Fruit fly (Drosophila melanogaster): ENCODE data around the gene spen.

Gene spen

DNA sequence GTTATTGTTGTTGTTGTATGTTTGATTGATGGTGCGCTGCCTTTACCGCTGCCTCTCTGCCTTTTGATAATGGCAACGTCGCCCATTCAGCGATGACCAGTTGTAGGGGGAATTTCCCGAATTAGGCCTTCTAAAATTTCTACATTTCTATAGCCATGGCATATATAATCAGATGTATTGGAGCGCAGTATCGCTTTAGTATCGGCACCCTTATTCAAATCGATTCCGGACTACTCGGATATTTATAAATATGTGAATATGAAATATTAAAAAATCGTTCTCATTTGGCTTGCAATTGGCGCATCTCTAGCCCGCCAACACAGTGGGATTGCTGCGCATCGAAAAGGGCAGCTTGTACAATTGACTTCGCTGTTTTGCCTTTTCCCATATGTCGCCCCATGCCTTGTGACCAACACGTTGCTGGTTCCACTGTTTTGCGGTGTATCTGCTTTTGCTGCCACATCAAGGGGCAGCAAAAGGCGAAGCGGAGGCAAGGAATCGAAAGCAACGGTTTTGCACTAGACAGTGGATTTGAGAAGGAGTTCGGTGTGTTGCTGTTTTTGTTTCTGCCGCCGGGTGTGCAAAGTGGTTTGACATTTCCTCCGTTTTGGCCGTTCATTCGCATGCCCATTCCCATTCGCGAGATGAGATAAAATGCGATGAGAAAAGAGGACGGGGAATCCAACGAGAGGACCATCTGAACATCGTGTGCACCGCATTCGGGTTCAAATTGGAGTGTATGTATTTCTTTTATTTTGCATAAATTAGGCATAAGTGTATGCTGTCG lies 66.0 kb downstream of the spen start (continued):
- TF ChIP-seq CG11398 (GFP tag; optimal IDR thresholded peaks at IDR 0.05), result peak; percentile 15
- TF ChIP-seq fd3F (GFP tag; optimal IDR thresholded peaks at IDR 0.05), result peak; percentile 57
- peak; percentile 14 for TF ChIP-seq CG9437 (GFP tag; optimal IDR thresholded peaks at IDR 0.05)
- TF ChIP-seq chn (GFP tag; optimal IDR thresholded peaks at IDR 0.05), result peak; percentile 31
- no peak for TF ChIP-seq CG15269 (tag; optimal IDR thresholded peaks at IDR 0.05)
- peak; percentile 9 for TF ChIP-seq CG8089 (GFP tag; optimal IDR thresholded peaks at IDR 0.05)
- peak; percentile 35 for TF ChIP-seq CG9215 (GFP tag; IDR thresholded peaks at IDR 0.05)
- no peak for TF ChIP-seq Doc2 (GFP tag; IDR thresholded peaks at IDR 0.05)
- TF ChIP-seq CG1024 (GFP tag; IDR thresholded peaks at IDR 0.05), result peak; percentile 8; the same call in 1 of the 2 replicates
- no peak for TF ChIP-seq Opbp (GFP tag; IDR thresholded peaks at IDR 0.05; ENCODE audit: partially characterized antibody)
- TF ChIP-seq CHES-1-like (GFP tag; optimal IDR thresholded peaks at IDR 0.05), result peak; percentile 40
- TF ChIP-seq Bdp1 (GFP tag; optimal IDR thresholded peaks at IDR 0.05), result peak; percentile 38
- peak; percentile 1 for TF ChIP-seq CG10654 (GFP tag; optimal IDR thresholded peaks at IDR 0.05)
- TF ChIP-seq CG14050 (GFP tag; IDR thresholded peaks at IDR 0.05), result peak; percentile 51; the same call in 1 of the 3 replicates
- TF ChIP-seq CG12236 (GFP tag; optimal IDR thresholded peaks at IDR 0.05), result no peak
- TF ChIP-seq B-H1 (GFP tag; IDR thresholded peaks at IDR 0.05), result 0 out of 3 replicates have a peak, but pooled peaks have one; percentile 48
- TF ChIP-seq Fer2 (tag; optimal IDR thresholded peaks at IDR 0.05), result peak; percentile 17
- TF ChIP-seq CG10274 (GFP tag; optimal IDR thresholded peaks at IDR 0.05), result no peak
- peak; percentile 34 for TF ChIP-seq CG10979 (tag; optimal IDR thresholded peaks at IDR 0.05)
- TF ChIP-seq CG14710 (tag; optimal IDR thresholded peaks at IDR 0.05), result peak; percentile 43
- TF ChIP-seq Antp (GFP tag; optimal IDR thresholded peaks at IDR 0.05), result peak; percentile 67
- peak; percentile 39 for TF ChIP-seq CG8281 (tag; optimal IDR thresholded peaks at IDR 0.05)
- no peak for TF ChIP-seq ac (GFP tag; optimal IDR thresholded peaks at IDR 0.05)
- 0 out of 2 replicates have a peak, but pooled peaks have one; percentile 25 for TF ChIP-seq CG17328 (GFP tag; IDR thresholded peaks at IDR 0.05)
- no peak for TF ChIP-seq sens-2 (GFP tag; IDR thresholded peaks at IDR 0.05)
- TF ChIP-seq Nf-YA (GFP tag; IDR thresholded peaks at IDR 0.05), result 0 out of 2 replicates have a peak, but pooled peaks have one; percentile 22
- peak; percentile 60 for TF ChIP-seq Fer3 (tag; optimal IDR thresholded peaks at IDR 0.05)
- no peak for TF ChIP-seq gfzf (GFP tag; optimal IDR thresholded peaks at IDR 0.05)
- TF ChIP-seq mam (GFP tag; optimal IDR thresholded peaks at IDR 0.05), result peak; percentile 60
- TF ChIP-seq bsh (GFP tag; optimal IDR thresholded peaks at IDR 0.05), result peak; percentile 56 to 75
- TF ChIP-seq CG4730 (GFP tag; IDR thresholded peaks at IDR 0.05), result peak; percentile 28; the same call in 1 of the 2 replicates
- TF ChIP-seq CG31388 (GFP tag; optimal IDR thresholded peaks at IDR 0.05), result no peak
- no peak for TF ChIP-seq nau (GFP tag; optimal IDR thresholded peaks at IDR 0.05)
- no peak for TF ChIP-seq mirr (GFP tag; optimal IDR thresholded peaks at IDR 0.05)
- peak; percentile 82 for TF ChIP-seq CG13894 (tag; optimal IDR thresholded peaks at IDR 0.05)
- no peak for TF ChIP-seq ham (GFP tag; IDR thresholded peaks at IDR 0.05)
- peak; percentile 70 for TF ChIP-seq CG9727 (GFP tag; optimal IDR thresholded peaks at IDR 0.05)
- TF ChIP-seq en (GFP tag; optimal IDR thresholded peaks at IDR 0.05), result no peak
- TF ChIP-seq NfI (GFP tag; optimal IDR thresholded peaks at IDR 0.05), result peak; percentile 66
- TF ChIP-seq CG16815 (GFP tag; optimal IDR thresholded peaks at IDR 0.05), result peak; percentile 19
- no peak for TF ChIP-seq Jarid2 (GFP tag; optimal IDR thresholded peaks at IDR 0.05)
- TF ChIP-seq Spps (tag; optimal IDR thresholded peaks at IDR 0.05), result no peak
- no peak for TF ChIP-seq CG15073 (GFP tag; optimal IDR thresholded peaks at IDR 0.05)
- TF ChIP-seq CG12391 (tag; optimal IDR thresholded peaks at IDR 0.05), result peak; percentile 57
- peak; percentile 46 for TF ChIP-seq CG5180 (GFP tag; optimal IDR thresholded peaks at IDR 0.05)
- no peak for TF ChIP-seq pita (GFP tag; optimal IDR thresholded peaks at IDR 0.05)
- peak; percentile 32; the same call in 1 of the 2 replicates for TF ChIP-seq ssp (GFP tag; IDR thresholded peaks at IDR 0.05)
- TF ChIP-seq fu2 (GFP tag; optimal IDR thresholded peaks at IDR 0.05), result no peak
- TF ChIP-seq Rfx (GFP tag; IDR thresholded peaks at IDR 0.05), result peak; percentile 76
